Worm (Caenorhabditis elegans): Measurements from ENCODE around the gene tag-294.

tag-294 gene

DNA sequence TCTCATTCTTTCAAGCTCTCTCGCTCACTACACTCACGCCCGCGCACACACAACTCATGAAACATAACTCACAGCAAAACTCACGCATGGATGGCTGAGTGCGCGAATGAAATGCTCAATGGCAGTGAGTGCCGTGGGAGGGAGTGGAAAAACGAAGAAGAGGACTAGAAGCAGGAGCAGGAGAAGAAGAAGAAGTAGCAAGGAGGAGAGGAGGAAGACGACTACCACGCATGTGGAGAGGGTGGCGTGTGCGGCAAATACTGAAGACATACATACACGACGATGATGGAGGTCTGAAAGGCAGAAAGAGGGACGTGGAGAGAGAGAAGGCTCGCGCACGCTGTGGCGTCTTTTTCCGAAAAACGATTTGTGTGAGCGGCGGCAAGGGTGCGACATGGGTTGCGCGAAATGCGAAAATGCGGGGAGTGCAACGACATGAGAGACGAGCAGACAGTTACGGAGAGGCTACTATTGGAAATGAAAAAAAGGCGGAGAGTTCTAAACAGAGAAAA lies 34.2 kb downstream of the tag-294 start (continued):
- TF ChIP-seq hlh-6 (tag; optimal IDR thresholded peaks at IDR 0.05) (peak; percentile 30), C38D4.7 (GFP tag; optimal IDR thresholded peaks at IDR 0.05) (peak; percentile 11), hlh-13 (GFP tag; optimal IDR thresholded peaks at IDR 0.05) (no peak), sdc-2 (tag; optimal IDR thresholded peaks at IDR 0.05) (peak; percentile 15), pat-9 (tag; optimal IDR thresholded peaks at IDR 0.05) (no peak), unc-42 (tag; optimal IDR thresholded peaks at IDR 0.05) (peak; percentile 70), hlh-8 (tag; optimal IDR thresholded peaks at IDR 0.05) (peak; percentile 41), sox-4 (tag; optimal IDR thresholded peaks at IDR 0.05) (no peak), C08G9.2 (tag; optimal IDR thresholded peaks at IDR 0.05) (peak; percentile 61), rnt-1 (tag; optimal IDR thresholded peaks at IDR 0.05) (peak; percentile 4), F13H6.1 (tag; optimal IDR thresholded peaks at IDR 0.05) (peak; percentile 72), syd-9 (tag; optimal IDR thresholded peaks at IDR 0.05) (peak; percentile 30), che-1 (tag; optimal IDR thresholded peaks at IDR 0.05) (no peak), madf-2 (tag; optimal IDR thresholded peaks at IDR 0.05) (no peak), eyg-1 (tag; optimal IDR thresholded peaks at IDR 0.05) (no peak)

DNA sequence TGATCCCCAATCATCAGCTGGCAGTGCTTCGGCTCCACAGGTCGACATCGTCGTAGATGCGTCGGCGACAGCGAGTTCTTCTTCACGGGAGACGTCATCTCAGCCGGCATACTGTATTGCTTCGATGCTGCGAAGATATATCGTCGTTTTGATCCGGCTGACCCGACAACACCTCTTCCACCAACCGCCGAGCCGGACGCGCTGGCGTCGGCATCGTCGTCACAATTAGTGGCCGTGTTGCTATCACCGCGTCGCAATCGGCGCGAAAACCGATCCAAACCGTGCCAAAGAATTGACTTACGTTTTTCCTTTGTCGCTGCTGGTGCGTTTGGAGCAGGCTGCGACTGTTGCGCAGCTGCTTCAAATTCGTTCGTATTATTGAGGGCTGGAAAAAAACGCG lies 37.0 kb downstream of the tag-294 start:
- TF ChIP-seq ceh-14 (tag; optimal IDR thresholded peaks at IDR 0.05): no peak
- TF ChIP-seq nhr-232 (tag; optimal IDR thresholded peaks at IDR 0.05): no peak
- no peak for TF ChIP-seq fkh-10 (GFP tag; optimal IDR thresholded peaks at IDR 0.05)
- TF ChIP-seq ama-1 (optimal IDR thresholded peaks at IDR 0.05): no peak
- TF ChIP-seq elt-2 (tag; optimal IDR thresholded peaks at IDR 0.05): no peak
- TF ChIP-seq sox-4 (tag; optimal IDR thresholded peaks at IDR 0.05): no peak
- no peak for TF ChIP-seq ceh-22 (tag; optimal IDR thresholded peaks at IDR 0.05)
- TF ChIP-seq hlh-8 (tag; optimal IDR thresholded peaks at IDR 0.05): no peak
- no peak for TF ChIP-seq pqm-1 (tag; optimal IDR thresholded peaks at IDR 0.05)
- TF ChIP-seq npax-4 (tag; optimal IDR thresholded peaks at IDR 0.05): no peak

DNA sequence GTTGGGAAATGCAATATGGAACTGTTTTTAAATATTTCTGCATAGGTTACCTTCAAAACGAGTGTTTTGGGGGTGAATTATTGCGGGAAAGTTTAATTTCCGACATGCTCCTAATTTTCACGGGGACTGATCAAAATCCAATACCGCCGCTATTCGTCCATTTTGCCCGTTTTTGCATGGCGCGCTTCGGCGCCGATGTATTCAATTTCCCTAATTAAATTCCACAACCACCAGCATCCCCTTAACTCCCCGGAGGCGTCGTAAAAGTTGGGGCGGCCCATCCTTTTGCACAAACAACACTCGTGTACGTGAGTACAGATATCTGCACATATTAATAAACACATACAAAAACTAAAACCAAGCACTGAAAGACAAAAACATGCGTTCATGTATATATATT lies 38.6 kb downstream of the tag-294 start:
- peak; percentile 93 for TF ChIP-seq unc-42 (tag; optimal IDR thresholded peaks at IDR 0.05)
- no peak for TF ChIP-seq che-1 (tag; optimal IDR thresholded peaks at IDR 0.05)
- TF ChIP-seq ceh-31 (tag; optimal IDR thresholded peaks at IDR 0.05): peak; percentile 40

DNA sequence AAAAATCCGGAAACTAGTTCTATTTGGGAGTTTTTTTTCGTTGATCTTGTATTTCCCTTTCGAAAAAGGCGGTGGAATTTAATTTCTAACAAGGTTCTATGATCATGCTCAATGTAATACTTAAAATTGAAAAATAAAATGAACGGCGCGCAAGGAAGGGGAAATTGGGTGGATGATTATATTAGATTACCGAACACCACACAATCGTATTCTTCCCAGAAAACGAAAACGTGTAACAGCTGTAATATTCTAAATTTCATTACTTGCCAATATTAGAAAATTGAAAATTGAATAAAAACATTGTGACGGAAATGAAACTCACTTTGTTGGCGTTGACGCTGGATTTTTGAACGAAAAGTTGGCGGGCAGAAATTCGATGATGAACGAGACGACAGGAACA lies 39.4 kb downstream of the tag-294 start:
- no peak for TF ChIP-seq hlh-6 (tag; optimal IDR thresholded peaks at IDR 0.05)
- TF ChIP-seq pqm-1 (tag; optimal IDR thresholded peaks at IDR 0.05): no peak
- no peak for TF ChIP-seq ceh-45 (GFP tag; IDR thresholded peaks at IDR 0.05)
- TF ChIP-seq unc-55 (GFP tag; optimal IDR thresholded peaks at IDR 0.05): no peak
- TF ChIP-seq mec-3 (tag; optimal IDR thresholded peaks at IDR 0.05; ENCODE audit: borderline replicate concordance): no peak
- TF ChIP-seq pros-1 (tag; optimal IDR thresholded peaks at IDR 0.05): no peak
- peak; percentile 76 for TF ChIP-seq unc-42 (tag; optimal IDR thresholded peaks at IDR 0.05)
- TF ChIP-seq K02D7.2 (tag; optimal IDR thresholded peaks at IDR 0.05): no peak

DNA sequence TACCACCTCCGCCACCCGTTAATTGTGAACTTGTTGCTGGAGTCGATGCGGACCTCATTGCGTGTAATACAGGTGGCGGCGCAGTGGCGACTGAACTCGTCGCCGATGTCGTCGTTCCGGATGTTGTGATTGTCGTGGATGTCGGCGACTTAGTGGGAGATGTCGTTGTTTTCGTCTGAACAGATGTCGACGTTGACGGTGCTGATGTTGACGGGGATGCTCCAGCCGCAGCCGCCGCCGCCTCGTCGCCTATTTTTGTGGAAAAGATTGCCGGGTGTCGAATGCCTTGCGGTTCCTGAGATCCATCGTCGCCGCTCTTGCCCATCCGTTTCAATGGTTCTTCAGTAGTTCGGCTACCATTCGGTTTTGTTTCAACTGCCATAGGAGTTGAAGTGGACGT lies 42.3 kb downstream of the tag-294 start:
- no peak for TF ChIP-seq fkh-10 (GFP tag; optimal IDR thresholded peaks at IDR 0.05)
- TF ChIP-seq T23F11.4 (GFP tag; optimal IDR thresholded peaks at IDR 0.05): no peak
- TF ChIP-seq fkh-6 (tag; optimal IDR thresholded peaks at IDR 0.05): no peak
- TF ChIP-seq F13H6.1 (tag; optimal IDR thresholded peaks at IDR 0.05): no peak
- no peak for TF ChIP-seq nhr-11 (tag; optimal IDR thresholded peaks at IDR 0.05)
- no peak for TF ChIP-seq sox-4 (tag; optimal IDR thresholded peaks at IDR 0.05)
- no peak for TF ChIP-seq eyg-1 (tag; optimal IDR thresholded peaks at IDR 0.05)
- no peak for TF ChIP-seq ceh-2 (tag; optimal IDR thresholded peaks at IDR 0.05)
- no peak for TF ChIP-seq pha-2 (tag; optimal IDR thresholded peaks at IDR 0.05)
- TF ChIP-seq ceh-45 (GFP tag; IDR thresholded peaks at IDR 0.05): no peak
- TF ChIP-seq zip-5 (tag; optimal IDR thresholded peaks at IDR 0.05): no peak
- no peak for TF ChIP-seq ceh-18 (tag; optimal IDR thresholded peaks at IDR 0.05)
- TF ChIP-seq ceh-30 (tag; optimal IDR thresholded peaks at IDR 0.05): no peak
- no peak for TF ChIP-seq C38D4.7 (GFP tag; optimal IDR thresholded peaks at IDR 0.05)
- no peak for TF ChIP-seq che-1 (tag; optimal IDR thresholded peaks at IDR 0.05)
